Worm (Caenorhabditis elegans) whole organism, early embryonic: ENCODE results near the gene T08D10.5.

Experiments
- F13C5.2 ChIP-seq: sonication (generic microtip); optimal IDR thresholded peaks from 2 replicates; lab custom pipeline; 2017; ENCODE audit warnings: mild to moderate bottlenecking, missing genetic modification characterization, inconsistent platforms, missing compliant biosample characterization
- ama-1 ChIP-seq: fragments of 150-350 bp; optimal IDR thresholded peaks from 2 replicates; lab custom pipeline; 2014
- ceh-13 ChIP-seq: fragments of 200-800 bp; sonication (Bioruptor generic); optimal IDR thresholded peaks from 2 replicates; lab custom pipeline; 2018; ENCODE audit warnings: mild to moderate bottlenecking, missing genetic modification characterization, missing compliant biosample characterization
- flt-1 ChIP-seq: fragments of 200-800 bp; sonication (Bioruptor generic); IDR thresholded peaks from 2 replicates; pipeline ENCODE4 v1.3.6; 2022; ENCODE audit warnings: missing genetic modification characterization, missing compliant biosample characterization
- hmbx-1 ChIP-seq: sonication (generic microtip); optimal IDR thresholded peaks from 2 replicates; lab custom pipeline; 2016; ENCODE audit warnings: mild to moderate bottlenecking, missing genetic modification characterization, missing compliant biosample characterization
- hmg-4 ChIP-seq: fragments of 200-800 bp; sonication (Bioruptor generic); optimal IDR thresholded peaks from 2 replicates; lab custom pipeline; 2018; ENCODE audit warnings: mild to moderate bottlenecking, missing genetic modification characterization, missing compliant biosample characterization
- hnd-1 ChIP-seq: sonication (generic microtip); optimal IDR thresholded peaks from 2 replicates; lab custom pipeline; 2016; ENCODE audit warnings: missing genetic modification characterization, missing compliant biosample characterization
- tbx-37 ChIP-seq: fragments of 200-800 bp; sonication (Bioruptor generic); conservative IDR thresholded peaks from 2 replicates; pipeline ENCODE4 v1.3.6; 2022; ENCODE audit warnings: missing genetic modification reagents, missing genetic modification characterization, missing compliant biosample characterization

DNA sequence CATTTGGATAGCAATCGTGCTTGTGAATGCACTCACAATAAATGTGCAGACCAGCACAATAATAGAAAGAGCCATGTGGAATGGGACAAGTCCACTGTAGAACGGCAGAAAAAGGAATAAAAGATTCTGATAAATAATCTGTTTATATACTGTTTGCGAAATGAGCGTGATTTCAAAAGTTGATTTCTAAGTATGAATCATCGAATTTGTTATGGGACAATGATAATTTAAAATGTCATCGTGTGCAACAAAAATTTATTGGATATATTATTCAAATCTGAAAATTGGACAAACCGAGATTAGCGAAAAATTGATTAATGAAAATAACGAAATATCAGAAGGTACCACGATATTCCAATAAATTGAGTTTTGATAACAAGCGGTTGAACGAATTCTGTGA, 18.5 kb upstream of the T08D10.5 start, which contains the start of gene F55G7.5:
- TF ChIP-seq ceh-13 (GFP tag; lab: Kevin White, UChicago) (no peak), F13C5.2 (tag; lab: Kevin White, UChicago) (no peak), flt-1 (no peak), hmg-4 (no peak), ama-1 (no peak), hnd-1 (tag; lab: Kevin White, UChicago) (no peak), hmbx-1 (no peak), tbx-37 (GFP tag; lab: Robert Waterston, UW) (no peak)
